Worm (Caenorhabditis elegans): ENCODE results near the gene F56C9.3.

DNA sequence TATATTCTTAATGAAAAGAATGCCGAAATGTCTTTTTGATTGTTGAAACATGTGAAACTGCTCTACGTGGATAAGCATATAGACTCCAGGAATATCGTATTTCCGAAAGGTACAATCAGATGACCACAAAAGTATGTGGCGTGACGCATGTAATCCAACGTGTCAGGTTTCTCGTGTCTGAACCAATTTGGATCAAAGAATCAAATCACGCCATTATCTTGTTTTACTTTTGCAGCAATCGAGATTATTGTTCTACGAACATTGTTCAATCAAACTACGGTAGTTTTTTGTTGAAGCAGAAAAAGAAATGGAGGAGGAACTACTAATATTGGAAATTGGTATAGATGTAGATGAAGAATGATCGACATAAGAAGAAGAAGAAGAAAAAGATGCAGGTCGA lies 37.4 kb upstream of the F56C9.3 start:
- no peak for TF ChIP-seq W03F9.2 (tag; optimal IDR thresholded peaks at IDR 0.05)
- TF ChIP-seq him-1 (tag; optimal IDR thresholded peaks at IDR 0.05), result no peak
